Fruit fly (Drosophila melanogaster) whole organism, embryonic: ENCODE measurements around the gene mmd.

Source experiments
- Atf-2 ChIP-seq: fragments of 200-800 bp; sonication (Bioruptor generic); optimal IDR thresholded peaks from 2 replicates; lab custom pipeline; 2016; ENCODE audit warnings: missing biosample characterization, missing genetic modification characterization
- CG10959 ChIP-seq: fragments of 200-800 bp; sonication (Bioruptor generic); IDR thresholded peaks from 2 replicates; pipeline ENCODE4 v1.3.6; 2022; ENCODE audit warnings: missing biosample characterization, missing genetic modification characterization
- CG13287 ChIP-seq: fragments of 200-800 bp; sonication (Bioruptor generic); IDR thresholded peaks from 2 replicates; pipeline ENCODE4 v1.3.6; 2022; ENCODE audit warnings: missing biosample characterization, missing genetic modification characterization; ENCODE audit not compliant: partially characterized antibody
- CG13624 ChIP-seq: fragments of 200-800 bp; sonication (Bioruptor generic); optimal IDR thresholded peaks from 2 replicates; lab custom pipeline; 2016; ENCODE audit warnings: missing biosample characterization, missing genetic modification characterization
- CG14667 ChIP-seq: fragments of 200-800 bp; sonication (Bioruptor generic); IDR thresholded peaks from 2 replicates; pipeline ENCODE4 v1.3.6; 2022; ENCODE audit warnings: missing biosample characterization, missing genetic modification characterization
- CG14710 ChIP-seq: fragments of 200-800 bp; sonication (Bioruptor generic); optimal IDR thresholded peaks from 3 replicates; lab custom pipeline; 2019; ENCODE audit warnings: missing biosample characterization, mild to moderate bottlenecking, missing genetic modification characterization, moderate library complexity
- CG16779 ChIP-seq: fragments of 200-800 bp; sonication (Bioruptor generic); IDR thresholded peaks from 2 replicates; pipeline ENCODE4 v1.3.6; 2022; ENCODE audit warnings: missing biosample characterization, missing genetic modification characterization
- CG16815 ChIP-seq: fragments of 200-800 bp; sonication (Bioruptor generic); optimal IDR thresholded peaks from 3 replicates; lab custom pipeline; 2017; ENCODE audit warnings: missing biosample characterization, mild to moderate bottlenecking, missing genetic modification characterization
- CG17912 ChIP-seq: fragments of 200-800 bp; sonication (Bioruptor generic); optimal IDR thresholded peaks from 2 replicates; lab custom pipeline; 2018; ENCODE audit warnings: missing biosample characterization, mild to moderate bottlenecking, missing genetic modification characterization
- CG18262 ChIP-seq: fragments of 200-800 bp; optimal IDR thresholded peaks from 3 replicates; lab custom pipeline; 2019; ENCODE audit warnings: missing biosample characterization, mild to moderate bottlenecking, missing genetic modification characterization, moderate library complexity
- CG18619 ChIP-seq: fragments of 200-800 bp; sonication (Bioruptor generic); optimal IDR thresholded peaks from 3 replicates; lab custom pipeline; 2017; ENCODE audit warnings: missing biosample characterization, mild to moderate bottlenecking, missing genetic modification characterization
- CG2120 ChIP-seq: fragments of 200-800 bp; sonication (Bioruptor generic); optimal IDR thresholded peaks from 3 replicates; lab custom pipeline; 2016; ENCODE audit warnings: missing biosample characterization, missing genetic modification characterization
- CG2202 ChIP-seq: fragments of 200-800 bp; sonication (Bioruptor generic); optimal IDR thresholded peaks from 2 replicates; lab custom pipeline; 2018; ENCODE audit warnings: missing biosample characterization, mild to moderate bottlenecking, missing genetic modification characterization
- CG2712 ChIP-seq: fragments of 200-800 bp; optimal IDR thresholded peaks from 3 replicates; lab custom pipeline; 2019; ENCODE audit warnings: missing biosample characterization, mild to moderate bottlenecking, missing genetic modification characterization, moderate library complexity
- CG30403 ChIP-seq: fragments of 200-800 bp; sonication (Bioruptor generic); optimal IDR thresholded peaks from 3 replicates; lab custom pipeline; 2016; ENCODE audit warnings: missing biosample characterization, missing genetic modification characterization
- CG31365 ChIP-seq: fragments of 200-800 bp; sonication (Bioruptor generic); optimal IDR thresholded peaks from 2 replicates; lab custom pipeline; 2018; ENCODE audit warnings: missing biosample characterization, mild to moderate bottlenecking, missing genetic modification characterization
- CG31388 ChIP-seq: fragments of 200-800 bp; sonication (Bioruptor generic); optimal IDR thresholded peaks from 2 replicates; lab custom pipeline; 2016; ENCODE audit warnings: missing biosample characterization, missing genetic modification characterization
- CG31441 ChIP-seq: fragments of 200-800 bp; sonication (Bioruptor generic); IDR thresholded peaks from 2 replicates; pipeline ENCODE4 v1.3.6; 2022; ENCODE audit warnings: missing biosample characterization, missing genetic modification characterization
- CG32767 ChIP-seq: fragments of 200-800 bp; sonication (Bioruptor generic); IDR thresholded peaks from 2 replicates; pipeline ENCODE4 v1.3.6; 2022; ENCODE audit warnings: missing biosample characterization, missing genetic modification characterization
- CG34376 ChIP-seq: fragments of 200-800 bp; sonication (Bioruptor generic); optimal IDR thresholded peaks from 2 replicates; lab custom pipeline; 2018; ENCODE audit warnings: missing biosample characterization, mild to moderate bottlenecking, missing genetic modification characterization
- CG3847 ChIP-seq: fragments of 200-800 bp; sonication (Bioruptor generic); IDR thresholded peaks from 2 replicates; pipeline ENCODE4 v1.3.6; 2022; ENCODE audit warnings: missing biosample characterization, missing genetic modification characterization
- CG4404 ChIP-seq: fragments of 200-800 bp; sonication (Bioruptor generic); IDR thresholded peaks from 2 replicates; pipeline ENCODE4 v1.3.6; 2022; ENCODE audit warnings: missing biosample characterization, missing genetic modification characterization
- CG6765 ChIP-seq: fragments of 200-800 bp; sonication (Bioruptor generic); optimal IDR thresholded peaks from 3 replicates; lab custom pipeline; 2017; ENCODE audit warnings: missing biosample characterization, mild to moderate bottlenecking, missing genetic modification characterization
- CG8478 ChIP-seq: fragments of >200 bp; optimal IDR thresholded peaks from 2 replicates; lab custom pipeline; 2018
- CG9437 ChIP-seq: fragments of 200-800 bp; sonication (Bioruptor generic); optimal IDR thresholded peaks from 2 replicates; lab custom pipeline; 2018; ENCODE audit warnings: missing biosample characterization, mild to moderate bottlenecking, missing genetic modification characterization
- Dad ChIP-seq: fragments of 200-800 bp; sonication (Bioruptor generic); optimal IDR thresholded peaks from 3 replicates; lab custom pipeline; 2016; ENCODE audit warnings: missing biosample characterization, missing genetic modification characterization
- Dbx ChIP-seq: fragments of 200-800 bp; sonication (Bioruptor generic); IDR thresholded peaks from 3 replicates; pipeline ENCODE4 v1.3.6; 2022; ENCODE audit warnings: missing biosample characterization, missing genetic modification characterization
- Fer1 ChIP-seq: fragments of 200-800 bp; sonication (Bioruptor generic); optimal IDR thresholded peaks from 2 replicates; lab custom pipeline; 2017; ENCODE audit warnings: missing biosample characterization, mild to moderate bottlenecking, missing genetic modification characterization
- Gsc ChIP-seq: fragments of 200-800 bp; sonication (Bioruptor generic); IDR thresholded peaks from 2 replicates; pipeline ENCODE4 v1.3.6; 2022; ENCODE audit warnings: missing biosample characterization, missing genetic modification characterization
- Hand ChIP-seq: fragments of 200-800 bp; sonication (Bioruptor generic); optimal IDR thresholded peaks from 2 replicates; lab custom pipeline; 2017; ENCODE audit warnings: mild to moderate bottlenecking, missing biosample characterization, missing genetic modification reagents, missing genetic modification characterization
- Hmx ChIP-seq: fragments of 200-800 bp; sonication (Bioruptor generic); optimal IDR thresholded peaks from 2 replicates; lab custom pipeline; 2016; ENCODE audit warnings: missing biosample characterization, missing genetic modification characterization
- Hr39 ChIP-seq: fragments of >200 bp; optimal IDR thresholded peaks from 2 replicates; lab custom pipeline; 2017
- NfI ChIP-seq: fragments of 200-800 bp; sonication (Bioruptor generic); optimal IDR thresholded peaks from 3 replicates; lab custom pipeline; 2018; ENCODE audit warnings: missing biosample characterization, mild to moderate bottlenecking, missing genetic modification characterization, moderate library complexity
- Oli ChIP-seq: fragments of 200-800 bp; sonication (Bioruptor generic); optimal IDR thresholded peaks from 2 replicates; lab custom pipeline; 2018; ENCODE audit warnings: missing biosample characterization, mild to moderate bottlenecking, missing genetic modification characterization, moderate library complexity
- Ravus ChIP-seq: fragments of 200-800 bp; sonication (Bioruptor generic); IDR thresholded peaks from 2 replicates; pipeline ENCODE4 v1.3.6; 2022; ENCODE audit warnings: missing biosample characterization, missing genetic modification characterization
- Taf1 ChIP-seq: fragments of 200-800 bp; sonication (Bioruptor generic); IDR thresholded peaks from 2 replicates; pipeline ENCODE4 v1.3.6; 2022; ENCODE audit warnings: missing biosample characterization, missing genetic modification characterization
- Xrp1 ChIP-seq: fragments of 200-800 bp; sonication (Bioruptor generic); IDR thresholded peaks from 2 replicates; pipeline ENCODE4 v1.3.6; 2022; ENCODE audit warnings: missing biosample characterization, missing genetic modification characterization
- ash1 ChIP-seq: fragments of 200-800 bp; sonication (Bioruptor generic); optimal IDR thresholded peaks from 2 replicates; lab custom pipeline; 2018; ENCODE audit warnings: missing biosample characterization, mild to moderate bottlenecking, missing genetic modification characterization
- cato ChIP-seq: fragments of 200-800 bp; sonication (Bioruptor generic); optimal IDR thresholded peaks from 2 replicates; lab custom pipeline; 2016; ENCODE audit warnings: missing biosample characterization, missing genetic modification characterization, borderline replicate concordance
- esg ChIP-seq: fragments of 200-800 bp; sonication (Bioruptor generic); conservative IDR thresholded peaks from 2 replicates; pipeline ENCODE4 v1.3.6; 2022; ENCODE audit warnings: missing biosample characterization, missing genetic modification characterization
- fu2 ChIP-seq: fragments of 200-800 bp; sonication (Bioruptor generic); optimal IDR thresholded peaks from 2 replicates; lab custom pipeline; 2016; ENCODE audit warnings: missing biosample characterization, missing genetic modification characterization
- gfzf ChIP-seq: fragments of 200-800 bp; sonication (Bioruptor generic); optimal IDR thresholded peaks from 2 replicates; lab custom pipeline; 2016; ENCODE audit warnings: missing biosample characterization, mild to moderate bottlenecking, missing genetic modification characterization, moderate library complexity
- hbn ChIP-seq: fragments of 200-800 bp; sonication (Bioruptor generic); IDR thresholded peaks from 2 replicates; pipeline ENCODE4 v1.3.6; 2022; ENCODE audit warnings: missing biosample characterization, missing genetic modification characterization; ENCODE audit not compliant: partially characterized antibody
- kay ChIP-seq: fragments of 200-800 bp; sonication (Bioruptor generic); optimal IDR thresholded peaks from 2 replicates; lab custom pipeline; 2016; ENCODE audit warnings: missing biosample characterization, missing genetic modification characterization
- odd ChIP-seq: fragments of 200-800 bp; sonication (Bioruptor generic); optimal IDR thresholded peaks from 2 replicates; lab custom pipeline; 2017; ENCODE audit warnings: missing biosample characterization, mild to moderate bottlenecking, missing genetic modification characterization
- sens ChIP-seq: fragments of 200-800 bp; sonication (Bioruptor generic); peaks from one replicate; lab custom pipeline; 2016; ENCODE audit warnings: missing biosample characterization, missing genetic modification characterization
- seq ChIP-seq: fragments of 200-800 bp; sonication (Bioruptor generic); IDR thresholded peaks from 2 replicates; pipeline ENCODE4 v1.3.6; 2022; ENCODE audit warnings: missing biosample characterization, missing genetic modification characterization
- slou ChIP-seq: fragments of 200-800 bp; sonication (Bioruptor generic); optimal IDR thresholded peaks from 3 replicates; lab custom pipeline; 2016; ENCODE audit warnings: missing biosample characterization, missing genetic modification characterization
- stwl ChIP-seq: fragments of 200-800 bp; sonication (Bioruptor generic); optimal IDR thresholded peaks from 3 replicates; lab custom pipeline; 2018; ENCODE audit warnings: missing biosample characterization, mild to moderate bottlenecking, missing genetic modification characterization, moderate library complexity
- tin ChIP-seq: fragments of 200-800 bp; sonication (Bioruptor generic); optimal IDR thresholded peaks from 3 replicates; lab custom pipeline; 2016; ENCODE audit warnings: missing biosample characterization, missing genetic modification characterization
- vvl ChIP-seq: fragments of 200-800 bp; sonication (Bioruptor generic); IDR thresholded peaks from 2 replicates; pipeline ENCODE4 v1.3.6; 2022; ENCODE audit warnings: missing biosample characterization, missing genetic modification characterization

Gene mmd

DNA sequence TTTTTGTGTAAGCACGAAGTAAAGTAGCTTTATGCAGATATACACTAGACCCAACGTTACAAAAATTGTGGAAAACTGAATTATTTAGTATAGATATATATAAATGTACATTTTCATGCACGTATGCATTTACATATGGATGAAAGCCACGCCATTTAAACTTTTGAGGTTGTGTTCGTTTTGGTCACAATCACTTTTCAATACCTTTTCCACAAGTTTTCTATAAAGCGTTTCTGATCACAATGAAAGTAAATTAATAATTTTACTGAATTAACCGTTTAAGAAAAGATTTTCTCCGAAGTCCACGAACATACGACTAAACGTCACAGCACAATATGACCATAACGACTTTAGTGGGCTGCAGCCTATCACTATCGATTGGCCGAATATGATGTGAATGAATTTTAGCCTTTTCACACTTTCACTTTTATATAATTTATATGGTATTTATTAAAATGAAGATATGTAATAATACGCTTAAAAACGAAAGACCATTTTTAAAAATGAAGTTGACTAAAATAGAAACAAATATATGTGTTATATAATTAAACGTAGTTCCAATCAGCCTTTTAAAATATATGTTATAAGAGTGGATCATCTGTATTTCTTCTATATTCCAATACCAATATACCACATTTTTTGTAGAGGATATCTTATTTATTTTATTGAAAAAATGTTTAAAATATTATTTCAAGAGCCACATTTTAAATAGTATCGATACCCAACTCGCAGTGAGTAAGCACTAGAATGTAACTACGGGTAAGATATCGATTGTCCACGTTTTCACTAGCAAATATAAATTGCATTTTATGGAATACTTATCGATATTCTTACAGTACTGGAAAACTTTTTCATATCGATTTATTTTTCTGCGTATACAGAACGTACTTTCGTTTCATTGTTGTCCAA, 18.9 kb upstream of the mmd start, which contains the start of the genes CG46312, eIF5 and exd (continued):
- TF ChIP-seq CG13287 (GFP tag; lab: Robert Waterston, UW): peak; percentile 74
- TF ChIP-seq Taf1 (GFP tag; lab: Robert Waterston, UW): no peak
- TF ChIP-seq CG10959 (GFP tag; lab: Robert Waterston, UW): no peak
- TF ChIP-seq CG6765: no peak
- TF ChIP-seq kay (GFP tag; lab: Kevin White, UChicago): no peak
- TF ChIP-seq ash1: no peak
- no peak for TF ChIP-seq Ravus (GFP tag; lab: Robert Waterston, UW)
- no peak for TF ChIP-seq Hand (GFP tag; lab: Kevin White, UChicago)
- TF ChIP-seq Oli (tag; lab: Kevin White, UChicago): no peak
- no peak for TF ChIP-seq CG4404 (GFP tag; lab: Robert Waterston, UW)
- no peak for TF ChIP-seq CG16815 (GFP tag; lab: Kevin White, UChicago)
- TF ChIP-seq CG2120 (GFP tag; lab: Kevin White, UChicago): no peak
- TF ChIP-seq CG8478 (lab: Kevin White, UChicago): no peak
- TF ChIP-seq CG17912 (GFP tag; lab: Kevin White, UChicago): no peak
- no peak for TF ChIP-seq Dad (GFP tag; lab: Kevin White, UChicago)
- no peak for TF ChIP-seq Hr39 (lab: Kevin White, UChicago)
- TF ChIP-seq CG2202 (tag; lab: Kevin White, UChicago): no peak
- no peak for TF ChIP-seq CG31388 (GFP tag; lab: Kevin White, UChicago)
- no peak for TF ChIP-seq fu2 (GFP tag; lab: Kevin White, UChicago)
- no peak for TF ChIP-seq esg
- TF ChIP-seq hbn (GFP tag; lab: Robert Waterston, UW): peak; percentile 61
- no peak for TF ChIP-seq Hmx
- TF ChIP-seq Dbx (GFP tag; lab: Robert Waterston, UW): no peak
- peak; percentile 42 for TF ChIP-seq CG9437 (GFP tag; lab: Kevin White, UChicago)
- TF ChIP-seq CG2712: peak; percentile 38
- TF ChIP-seq Gsc (GFP tag; lab: Robert Waterston, UW): no peak
- TF ChIP-seq CG34376 (GFP tag; lab: Kevin White, UChicago): no peak
- TF ChIP-seq sens (GFP tag; lab: Kevin White, UChicago): peak; percentile 82
- TF ChIP-seq Xrp1: no peak
- peak; percentile 13 for TF ChIP-seq CG18262
- no peak for TF ChIP-seq CG3847
- peak; percentile 7 for TF ChIP-seq CG30403 (GFP tag; lab: Kevin White, UChicago)
- no peak for TF ChIP-seq NfI (GFP tag; lab: Kevin White, UChicago)
- peak; percentile 42 for TF ChIP-seq gfzf
- no peak for TF ChIP-seq tin (GFP tag; lab: Kevin White, UChicago)
- no peak for TF ChIP-seq odd
- TF ChIP-seq seq (GFP tag; lab: Robert Waterston, UW): no peak
- TF ChIP-seq slou: no peak
- TF ChIP-seq stwl: peak; percentile 13
- no peak for TF ChIP-seq CG16779 (GFP tag; lab: Robert Waterston, UW)
- no peak for TF ChIP-seq CG13624 (GFP tag; lab: Kevin White, UChicago)
- no peak for TF ChIP-seq CG32767 (GFP tag; lab: Robert Waterston, UW)
- no peak for TF ChIP-seq CG31365 (tag; lab: Kevin White, UChicago)
- TF ChIP-seq CG14710 (tag; lab: Kevin White, UChicago): peak; percentile 97
- peak; percentile 37; the same call in 1 of the 2 replicates for TF ChIP-seq vvl
- TF ChIP-seq CG31441 (GFP tag; lab: Robert Waterston, UW): no peak
- TF ChIP-seq CG18619: no peak
- no peak for TF ChIP-seq Fer1 (GFP tag; lab: Kevin White, UChicago)
- TF ChIP-seq CG14667 (GFP tag; lab: Robert Waterston, UW): no peak
- TF ChIP-seq cato (GFP tag; lab: Kevin White, UChicago): no peak
- TF ChIP-seq Atf-2 (GFP tag; lab: Kevin White, UChicago): no peak
